Worm (Caenorhabditis elegans): ENCODE results near the gene Y43F8C.7.

Gene Y43F8C.7

DNA sequence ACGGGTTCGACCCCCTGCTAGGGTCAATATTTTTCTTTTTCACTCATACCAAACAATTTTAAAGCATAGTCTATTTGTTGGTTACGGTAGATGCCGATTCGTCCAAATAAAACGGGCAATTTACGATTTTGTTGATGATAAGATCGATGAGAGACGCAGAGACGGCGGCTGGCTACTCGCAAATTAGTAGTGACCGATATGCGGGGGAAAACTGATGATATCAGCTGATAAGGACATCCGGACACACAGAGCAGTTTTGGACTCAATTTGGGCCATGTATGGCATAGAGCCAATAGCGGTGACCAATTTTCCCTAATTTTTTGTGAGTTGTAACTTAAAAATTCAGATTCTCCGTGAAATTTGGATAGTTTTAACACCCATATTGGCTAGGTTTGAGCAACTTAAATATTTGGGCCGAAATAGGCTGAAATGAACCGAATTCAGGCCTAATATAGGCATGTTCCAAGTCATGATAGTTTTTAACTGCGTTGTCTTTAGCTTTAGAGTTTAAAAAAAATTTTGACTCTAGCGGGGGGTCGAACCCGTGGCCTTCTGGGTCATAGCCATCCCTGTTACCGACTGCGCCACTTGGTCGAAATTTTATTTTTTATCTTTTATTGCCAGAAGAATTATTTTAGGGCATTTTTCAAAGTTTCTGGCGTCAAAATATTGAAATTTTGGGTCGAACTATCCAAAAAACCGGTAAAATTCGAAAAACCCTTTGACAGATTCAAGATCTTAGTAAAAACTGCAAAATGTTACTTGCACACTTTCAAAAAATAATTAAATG lies 20.1 kb downstream of the Y43F8C.7 start:
- TF ChIP-seq lsy-2 (tag; optimal IDR thresholded peaks at IDR 0.05), result peak in 1 of 2 experiments; percentile 35
- no peak for TF ChIP-seq efl-1 (optimal IDR thresholded peaks at IDR 0.05)
- peak in 1 of 2 experiments; percentile 72 for TF ChIP-seq efl-1 (GFP tag; optimal IDR thresholded peaks at IDR 0.05 in 1 of 2)
- peak; percentile 37 for TF ChIP-seq blmp-1 (tag; optimal IDR thresholded peaks at IDR 0.05)
- TF ChIP-seq sptf-1 (tag; optimal IDR thresholded peaks at IDR 0.05), result no peak
- TF ChIP-seq nhr-71 (tag; optimal IDR thresholded peaks at IDR 0.05), result no peak
- TF ChIP-seq elt-3 (tag; optimal IDR thresholded peaks at IDR 0.05), result peak in 1 of 6 experiments; percentile 8
- peak; percentile 16 for TF ChIP-seq elt-2 (tag; optimal IDR thresholded peaks at IDR 0.05)
- TF ChIP-seq mep-1 (tag; optimal IDR thresholded peaks at IDR 0.05), result no peak
- no peak for TF ChIP-seq mdl-1 (tag; optimal IDR thresholded peaks at IDR 0.05)
- TF ChIP-seq hpl-2 (GFP tag; optimal IDR thresholded peaks at IDR 0.05), result no peak
- no peak for TF ChIP-seq ceh-63 (GFP tag; optimal IDR thresholded peaks at IDR 0.05)
- no peak for TF ChIP-seq nhr-76 (tag; optimal IDR thresholded peaks at IDR 0.05)
- no peak for TF ChIP-seq fkh-4 (tag; optimal IDR thresholded peaks at IDR 0.05; ENCODE audit: borderline replicate concordance)
- peak; percentile 16 for TF ChIP-seq nhr-85 (tag)
- TF ChIP-seq snu-23 (GFP tag; optimal IDR thresholded peaks at IDR 0.05), result no peak

DNA sequence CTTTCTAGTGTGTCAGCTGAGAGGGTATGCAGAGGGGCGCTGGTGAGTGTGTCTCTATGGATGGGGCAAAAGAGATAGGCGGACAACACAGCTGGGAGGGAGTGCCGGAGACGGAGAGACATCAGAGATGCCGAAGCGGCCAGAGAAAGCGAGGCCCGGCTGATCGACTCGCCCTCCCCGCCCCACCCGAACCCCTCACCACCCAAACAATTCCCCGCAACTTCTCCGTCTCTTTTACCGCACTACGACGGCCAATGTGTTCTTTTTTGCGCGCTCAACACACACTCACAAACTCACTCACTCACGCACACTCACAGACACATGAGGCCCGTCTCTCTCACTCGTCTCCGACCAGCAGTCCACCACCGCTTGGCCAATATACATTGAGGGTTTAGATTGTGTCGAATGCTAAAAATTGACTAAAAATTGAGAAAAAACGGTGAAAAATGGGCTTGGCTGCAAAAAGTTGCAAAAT lies 21.4 kb downstream of the Y43F8C.7 start, which contains the start of gene Y43F8C.3:
Gene Y43F8C.3, minus strand, starts transcription at position 187 of the 475 bp plus-strand sequence.
- TF ChIP-seq skn-1 (tag; optimal IDR thresholded peaks at IDR 0.05) (peak; percentile 64), nhr-85 (tag) (peak; percentile 84), nhr-28 (tag; optimal IDR thresholded peaks at IDR 0.05) (no peak), mab-9 (GFP tag; IDR thresholded peaks at IDR 0.05) (peak; percentile 22; the same call in 1 of the 2 replicates), grh-1 (GFP tag; IDR thresholded peaks at IDR 0.05) (peak; percentile 12; the same call in 1 of the 2 replicates), swsn-7 (tag; optimal IDR thresholded peaks at IDR 0.05) (peak; percentile 48), mdl-1 (tag; optimal IDR thresholded peaks at IDR 0.05) (peak in 1 of 2 experiments; percentile 73), efl-3 (GFP tag; optimal IDR thresholded peaks at IDR 0.05) (no peak), snpc-4 (tag; optimal IDR thresholded peaks at IDR 0.05) (peak; percentile 19), jun-1 (tag; optimal IDR thresholded peaks at IDR 0.05) (peak; percentile 60), nhr-47 (tag; optimal IDR thresholded peaks at IDR 0.05) (peak; percentile 27), nhr-77 (tag; optimal IDR thresholded peaks at IDR 0.05) (peak; percentile 70), rnt-1 (tag; optimal IDR thresholded peaks at IDR 0.05) (peak; percentile 65), elt-3 (tag; optimal IDR thresholded peaks at IDR 0.05) (peak in 1 of 6 experiments; percentile 3), Y116A8C.19 (tag; optimal IDR thresholded peaks at IDR 0.05; ENCODE audit: borderline replicate concordance) (no peak), lin-35 (GFP tag; optimal IDR thresholded peaks at IDR 0.05) (peak; percentile 47 to 69), unc-130 (tag; optimal IDR thresholded peaks at IDR 0.05) (peak; percentile 91), nhr-20 (tag; optimal IDR thresholded peaks at IDR 0.05) (peak; percentile 32), ceh-8 (GFP tag; optimal IDR thresholded peaks at IDR 0.05) (peak; percentile 63), fkh-10 (GFP tag; optimal IDR thresholded peaks at IDR 0.05) (peak; percentile 17), hlh-17 (GFP tag; optimal IDR thresholded peaks at IDR 0.05; ENCODE audit: borderline replicate concordance) (no peak), nhr-90 (tag; optimal IDR thresholded peaks at IDR 0.05; ENCODE audit: poor library complexity) (no peak), efl-1 (optimal IDR thresholded peaks at IDR 0.05) (peak; percentile 32 to 46), efl-1 (GFP tag; optimal IDR thresholded peaks at IDR 0.05 in 1 of 2) (peak; percentile 33 to 92), nhr-84 (tag; optimal IDR thresholded peaks at IDR 0.05) (no peak), blmp-1 (tag; optimal IDR thresholded peaks at IDR 0.05) (peak; percentile 61), dpl-1 (GFP tag; optimal IDR thresholded peaks at IDR 0.05) (peak; percentile 6 to 49 (median 13)), nhr-12 (tag; optimal IDR thresholded peaks at IDR 0.05) (no peak), ceh-82 (tag; optimal IDR thresholded peaks at IDR 0.05) (peak in 2 of 3 experiments; percentile 39 to 81), lin-13 (GFP tag; optimal IDR thresholded peaks at IDR 0.05) (peak; percentile 76), nhr-11 (tag; optimal IDR thresholded peaks at IDR 0.05) (no peak), fos-1 (tag; optimal IDR thresholded peaks at IDR 0.05) (peak; percentile 37), lin-14 (GFP tag; optimal IDR thresholded peaks at IDR 0.05) (peak; percentile 95), isw-1 (GFP tag; IDR thresholded peaks at IDR 0.05) (peak; percentile 41), nhr-19 (GFP tag; conservative IDR thresholded peaks at IDR 0.05) (peak; percentile 57), nhr-71 (tag; optimal IDR thresholded peaks at IDR 0.05) (peak; percentile 58), elt-2 (tag; optimal IDR thresholded peaks at IDR 0.05) (peak; percentile 12), mep-1 (tag; optimal IDR thresholded peaks at IDR 0.05) (peak; percentile 71), fkh-8 (tag; optimal IDR thresholded peaks at IDR 0.05) (peak; percentile 91), C34B4.2 (tag; optimal IDR thresholded peaks at IDR 0.05) (no peak), tbx-2 (tag; optimal IDR thresholded peaks at IDR 0.05) (peak; percentile 29)
